Worm (Caenorhabditis elegans): ENCODE results near the gene F32D8.4.

Gene F32D8.4

DNA sequence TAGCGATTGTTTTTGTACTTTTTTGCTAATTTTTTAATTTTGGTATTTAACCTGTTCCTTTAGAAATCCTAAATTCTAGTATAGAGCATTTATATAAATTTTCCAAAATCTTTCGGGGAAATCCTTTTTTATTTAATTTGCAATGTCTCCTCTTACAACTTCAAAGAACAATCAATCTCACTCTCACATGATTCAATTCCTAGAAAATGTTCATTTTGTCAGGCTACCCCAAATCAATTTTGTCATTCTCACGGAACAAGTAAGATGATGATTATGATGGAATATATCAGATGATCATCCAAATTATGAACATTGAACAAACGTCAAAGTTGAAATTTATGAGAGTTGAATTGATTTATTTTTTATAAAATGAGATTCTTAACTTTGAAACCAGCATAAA lies 43.9 kb upstream of the F32D8.4 start:
- TF ChIP-seq madf-8 (GFP tag; conservative IDR thresholded peaks at IDR 0.05) (no peak), ztf-22 (GFP tag; optimal IDR thresholded peaks at IDR 0.05) (no peak), ets-4 (GFP tag; optimal IDR thresholded peaks at IDR 0.05) (no peak), C06A6.2 (GFP tag; conservative IDR thresholded peaks at IDR 0.05) (peak; percentile 33), nhr-90 (tag; optimal IDR thresholded peaks at IDR 0.05) (peak; percentile 4), ama-1 (optimal IDR thresholded peaks at IDR 0.05) (peak; percentile 37), ama-1 (GFP tag; optimal IDR thresholded peaks at IDR 0.05) (peak in 1 of 2 experiments; percentile 10), Y53G8AR.9 (GFP tag; conservative IDR thresholded peaks at IDR 0.05) (no peak), zim-3 (tag; optimal IDR thresholded peaks at IDR 0.05) (no peak), hrde-1 (tag; optimal IDR thresholded peaks at IDR 0.05; ENCODE audit: borderline replicate concordance) (no peak), F33H1.4 (GFP tag; IDR thresholded peaks at IDR 0.05) (no peak), repo-1 (tag; optimal IDR thresholded peaks at IDR 0.05) (peak; percentile 21), gei-17 (GFP tag; optimal IDR thresholded peaks at IDR 0.05) (no peak), B0336.3 (GFP tag; IDR thresholded peaks at IDR 0.05) (no peak; the same call in 1 of the 2 replicates), sptf-2 (GFP tag; optimal IDR thresholded peaks at IDR 0.05) (no peak), snpc-1.1 (tag; optimal IDR thresholded peaks at IDR 0.05; ENCODE audit: insufficient read depth) (no peak), hlh-26 (GFP tag; conservative IDR thresholded peaks at IDR 0.05) (no peak), nfyb-1 (GFP tag; IDR thresholded peaks at IDR 0.05) (peak; percentile 80), lin-26 (GFP tag; IDR thresholded peaks at IDR 0.05) (no peak), aptf-3 (GFP tag; IDR thresholded peaks at IDR 0.05) (no peak), F57C9.4 (tag; optimal IDR thresholded peaks at IDR 0.05) (no peak), tbp1 (GFP tag; optimal IDR thresholded peaks at IDR 0.05) (peak; percentile 2), attf-6 (GFP tag; IDR thresholded peaks at IDR 0.05) (no peak), Y53F4B.3 (GFP tag; IDR thresholded peaks at IDR 0.05) (no peak), let-607 (tag; optimal IDR thresholded peaks at IDR 0.05) (no peak), nhr-179 (tag; optimal IDR thresholded peaks at IDR 0.05) (no peak), lin-35 (GFP tag; optimal IDR thresholded peaks at IDR 0.05) (peak in 1 of 3 experiments; percentile 52), lin-40 (tag; optimal IDR thresholded peaks at IDR 0.05) (peak; percentile 33), akir-1 (GFP tag; optimal IDR thresholded peaks at IDR 0.05) (no peak), cebp-2 (GFP tag; IDR thresholded peaks at IDR 0.05) (no peak), F57A8.1 (GFP tag; optimal IDR thresholded peaks at IDR 0.05) (no peak), ztf-26 (tag; optimal IDR thresholded peaks at IDR 0.05) (no peak), bed-1 (GFP tag; IDR thresholded peaks at IDR 0.05) (no peak), mcd-1 (GFP tag; IDR thresholded peaks at IDR 0.05) (0 out of 2 replicates have a peak, but pooled peaks have one; percentile 21), somi-1 (GFP tag; optimal IDR thresholded peaks at IDR 0.05) (peak; percentile 50), cebp-1 (GFP tag; IDR thresholded peaks at IDR 0.05) (peak; percentile 54; the same call in 1 of the 2 replicates), cebp-1 (tag; optimal IDR thresholded peaks at IDR 0.05) (peak; percentile 51), mel-28 (tag; optimal IDR thresholded peaks at IDR 0.05; ENCODE audit: borderline replicate concordance) (no peak), egl-44 (GFP tag; IDR thresholded peaks at IDR 0.05) (no peak), D2030.7 (GFP tag; IDR thresholded peaks at IDR 0.05) (no peak), ceh-100 (GFP tag; IDR thresholded peaks at IDR 0.05) (no peak), him-1 (tag; optimal IDR thresholded peaks at IDR 0.05) (no peak), K12H6.12 (tag; optimal IDR thresholded peaks at IDR 0.05) (no peak), nhr-120 (GFP tag; IDR thresholded peaks at IDR 0.05) (no peak), pbrm-1 (GFP tag; IDR thresholded peaks at IDR 0.05) (no peak), B0035.1 (tag; optimal IDR thresholded peaks at IDR 0.05) (no peak)

Measured in whole organism, young adult.